Fruit fly (Drosophila melanogaster): ENCODE data around the gene kmg.

kmg gene

DNA sequence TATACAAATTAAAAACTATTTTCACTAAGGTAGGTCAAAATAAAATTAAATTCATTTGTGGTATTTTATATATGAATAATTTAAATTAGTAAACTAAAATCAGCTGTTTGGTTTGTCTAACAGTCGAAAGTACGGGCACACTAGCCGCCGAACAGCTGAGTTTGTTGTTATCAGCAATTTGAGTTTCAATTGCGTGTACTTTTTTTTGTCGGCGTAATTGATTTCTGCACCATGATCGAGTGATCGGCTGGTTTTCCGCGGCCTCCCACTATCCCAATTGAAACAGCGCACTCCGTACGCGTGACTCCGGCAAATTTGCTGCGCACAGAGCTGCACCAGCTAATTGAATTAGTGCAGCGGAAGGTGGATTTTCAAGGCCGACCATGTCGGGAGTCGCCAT, 18.8 kb downstream of the kmg start, which contains the start of gene Alg7:
Gene Alg7, plus strand, starts transcription at position 153 of the 400 bp plus-strand sequence.
- TF ChIP-seq Rel (GFP tag; optimal IDR thresholded peaks at IDR 0.05) (no peak), Rel (tag; optimal IDR thresholded peaks at IDR 0.05) (peak; percentile 97), Dif (GFP tag; optimal IDR thresholded peaks at IDR 0.05; ENCODE audit: partially characterized antibody) (no peak), sv (GFP tag; optimal IDR thresholded peaks at IDR 0.05) (no peak)

DNA sequence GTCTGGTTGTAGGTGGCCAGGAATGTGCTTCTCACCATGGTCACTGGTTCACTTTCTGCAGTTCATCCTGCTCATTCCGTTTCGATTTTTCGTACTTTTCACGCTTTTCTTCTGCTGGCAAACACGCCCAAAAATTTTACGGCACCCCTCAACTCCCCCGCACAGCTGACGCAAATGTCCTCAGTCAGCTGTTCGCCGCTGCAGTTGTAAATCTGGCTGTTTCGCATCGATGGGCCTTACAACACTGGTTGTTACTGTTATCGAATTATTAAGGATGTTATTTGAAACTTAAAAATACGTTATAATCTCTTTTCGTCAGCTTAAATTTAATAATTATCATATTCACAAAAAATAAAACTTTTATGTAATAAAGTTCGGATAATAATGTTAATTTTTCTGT, 22.1 kb downstream of the kmg start, which contains the start of gene Mgat3:
Gene Mgat3, minus strand, starts transcription at position 182 of the 400 bp plus-strand sequence.
- TF ChIP-seq CG9705 (GFP tag; optimal IDR thresholded peaks at IDR 0.05) (no peak), OdsH (GFP tag; optimal IDR thresholded peaks at IDR 0.05) (no peak), lola (GFP tag; optimal IDR thresholded peaks at IDR 0.05) (no peak), Sp1 (GFP tag; optimal IDR thresholded peaks at IDR 0.05) (no peak), Hr78 (GFP tag; optimal IDR thresholded peaks at IDR 0.05) (no peak), foxo (GFP tag; optimal IDR thresholded peaks at IDR 0.05) (no peak), Hnf4 (GFP tag; optimal IDR thresholded peaks at IDR 0.05) (no peak), dsf (GFP tag; optimal IDR thresholded peaks at IDR 0.05; ENCODE audit: borderline replicate concordance) (no peak), tai (GFP tag; optimal IDR thresholded peaks at IDR 0.05) (no peak), CG32264 (GFP tag; optimal IDR thresholded peaks at IDR 0.05) (no peak), woc (GFP tag; optimal IDR thresholded peaks at IDR 0.05) (no peak), HLH106 (tag; optimal IDR thresholded peaks at IDR 0.05) (no peak), Dif (GFP tag; optimal IDR thresholded peaks at IDR 0.05; ENCODE audit: partially characterized antibody) (no peak), rgr (GFP tag; optimal IDR thresholded peaks at IDR 0.05) (no peak), ey (GFP tag; optimal IDR thresholded peaks at IDR 0.05) (no peak), Myc (optimal IDR thresholded peaks at IDR 0.05) (no peak), Rel (GFP tag; optimal IDR thresholded peaks at IDR 0.05) (no peak), Rel (tag; optimal IDR thresholded peaks at IDR 0.05) (no peak), Mio (GFP tag; optimal IDR thresholded peaks at IDR 0.05) (no peak), h (GFP tag; optimal IDR thresholded peaks at IDR 0.05) (no peak), brk (GFP tag; optimal IDR thresholded peaks at IDR 0.05) (no peak)

DNA sequence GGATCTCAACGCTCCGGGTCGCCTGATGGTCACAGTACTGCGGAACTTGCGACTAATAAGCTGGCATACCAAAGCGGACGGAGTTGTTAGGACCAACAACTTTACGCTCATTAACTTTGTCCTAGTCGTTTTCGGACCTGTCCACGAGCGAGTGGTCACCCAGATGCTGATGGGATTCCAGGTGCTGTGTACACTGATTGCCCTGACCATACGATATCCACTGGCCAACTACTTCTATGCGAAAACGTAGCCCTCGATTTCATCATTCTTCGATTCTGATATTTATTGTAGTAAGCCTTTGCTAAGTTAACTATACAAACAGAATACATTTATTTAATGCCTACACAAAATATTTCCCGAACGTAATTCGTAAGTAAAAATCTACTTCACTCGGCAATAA, 22.8 kb downstream of the kmg start, which contains the start of gene Rsph1:
Gene Rsph1, plus strand, starts transcription at position 301 of the 400 bp plus-strand sequence.
- TF ChIP-seq Dfd (GFP tag; optimal IDR thresholded peaks at IDR 0.05) (no peak), rgr (GFP tag; optimal IDR thresholded peaks at IDR 0.05) (no peak), Vsx2 (GFP tag; optimal IDR thresholded peaks at IDR 0.05; ENCODE audit: partially characterized antibody) (no peak), N (GFP tag; optimal IDR thresholded peaks at IDR 0.05) (no peak), dmrt93B (GFP tag; optimal IDR thresholded peaks at IDR 0.05) (no peak), psq (GFP tag; optimal IDR thresholded peaks at IDR 0.05) (no peak), sage (GFP tag; optimal IDR thresholded peaks at IDR 0.05) (no peak), brk (GFP tag; optimal IDR thresholded peaks at IDR 0.05) (no peak), Hr78 (GFP tag; optimal IDR thresholded peaks at IDR 0.05) (no peak), fru (GFP tag; optimal IDR thresholded peaks at IDR 0.05) (no peak), h (GFP tag; optimal IDR thresholded peaks at IDR 0.05) (no peak), pan (optimal IDR thresholded peaks at IDR 0.05) (no peak), Jra (GFP tag; optimal IDR thresholded peaks at IDR 0.05) (no peak), OdsH (GFP tag; optimal IDR thresholded peaks at IDR 0.05) (no peak)

DNA sequence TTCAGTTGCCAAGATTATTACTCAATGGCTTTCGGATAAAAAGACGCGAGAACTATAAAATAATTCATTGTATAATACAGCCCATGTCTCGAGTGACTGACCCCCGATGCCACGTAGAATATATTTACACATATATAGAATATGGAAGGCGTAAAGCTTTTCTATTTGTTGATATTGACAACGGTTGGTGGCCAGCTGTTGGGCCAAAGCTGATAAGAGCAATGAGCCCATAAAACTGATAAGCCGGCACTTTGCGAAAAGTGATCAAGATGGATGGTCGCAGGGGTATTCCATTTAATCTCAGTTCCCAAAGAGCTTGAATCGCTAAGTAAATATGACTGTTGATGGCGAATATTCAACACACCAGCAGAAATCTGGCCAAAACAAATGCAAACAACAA, 30.2 kb downstream of the kmg start:
- TF ChIP-seq Rel (GFP tag; optimal IDR thresholded peaks at IDR 0.05) (no peak), Rel (tag; optimal IDR thresholded peaks at IDR 0.05) (peak; percentile 85), Sp1 (GFP tag; optimal IDR thresholded peaks at IDR 0.05) (peak; percentile 49), sage (GFP tag; optimal IDR thresholded peaks at IDR 0.05) (no peak), rgr (GFP tag; optimal IDR thresholded peaks at IDR 0.05) (peak; percentile 1), h (GFP tag; optimal IDR thresholded peaks at IDR 0.05) (peak; percentile 43), fru (GFP tag; optimal IDR thresholded peaks at IDR 0.05) (peak; percentile 56), foxo (GFP tag; optimal IDR thresholded peaks at IDR 0.05) (peak in 1 of 2 experiments; percentile 12), Jra (GFP tag; optimal IDR thresholded peaks at IDR 0.05) (no peak), br (GFP tag; optimal IDR thresholded peaks at IDR 0.05) (peak; percentile 11)

DNA sequence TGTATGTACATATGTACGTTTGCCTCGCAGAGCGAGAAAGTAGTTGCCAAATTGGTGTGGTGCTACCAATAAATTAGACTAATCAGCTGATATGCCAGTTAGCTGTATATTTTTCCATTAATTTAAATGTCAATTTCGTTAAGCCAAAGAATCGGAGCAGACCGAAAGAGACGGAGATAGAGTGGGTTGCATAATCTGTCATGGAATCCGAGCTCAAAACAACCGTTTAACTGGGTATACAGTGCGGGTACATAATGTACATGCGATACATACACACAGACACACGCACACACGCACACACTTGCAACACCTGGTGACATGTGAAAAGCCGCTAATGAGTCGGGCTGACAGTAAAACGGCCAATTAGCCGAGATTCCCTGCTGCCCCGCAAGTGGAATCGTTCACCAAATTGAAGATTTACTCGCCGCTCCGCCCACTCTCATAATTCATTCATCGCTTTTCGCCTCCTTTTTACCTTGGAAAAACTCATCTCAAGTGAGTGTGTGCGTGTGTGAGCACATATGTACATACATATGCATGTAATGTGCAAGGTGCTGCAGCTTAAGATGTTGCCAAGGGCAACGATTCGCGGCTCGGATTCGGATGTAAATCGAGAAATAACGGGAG, 30.8 kb downstream of the kmg start:
- TF ChIP-seq N (GFP tag; optimal IDR thresholded peaks at IDR 0.05) (no peak), rgr (GFP tag; optimal IDR thresholded peaks at IDR 0.05) (no peak), tai (GFP tag; optimal IDR thresholded peaks at IDR 0.05) (no peak), Hr78 (GFP tag; optimal IDR thresholded peaks at IDR 0.05) (no peak), jim (GFP tag; optimal IDR thresholded peaks at IDR 0.05) (no peak), Myc (optimal IDR thresholded peaks at IDR 0.05) (no peak), h (GFP tag; optimal IDR thresholded peaks at IDR 0.05) (no peak)
